Worm (Caenorhabditis elegans): ENCODE measurements around the gene PDB1.1.

PDB1.1 gene

ce11 chrX:7512714-7513113 is 46.2 kb downstream of the PDB1.1 start:
- TF ChIP-seq ceh-82 (tag; optimal IDR thresholded peaks at IDR 0.05) (no peak), aly-2 (tag; optimal IDR thresholded peaks at IDR 0.05) (no peak), nhr-237 (tag; optimal IDR thresholded peaks at IDR 0.05) (no peak), lin-39 (tag; optimal IDR thresholded peaks at IDR 0.05) (no peak), C34F6.9 (tag; optimal IDR thresholded peaks at IDR 0.05) (no peak), lin-13 (GFP tag; optimal IDR thresholded peaks at IDR 0.05) (no peak), unc-55 (GFP tag; optimal IDR thresholded peaks at IDR 0.05) (no peak), dmd-4 (tag; optimal IDR thresholded peaks at IDR 0.05) (no peak), peb-1 (tag; optimal IDR thresholded peaks at IDR 0.05) (no peak), ztf-11 (tag; optimal IDR thresholded peaks at IDR 0.05) (no peak), nhr-23 (tag; optimal IDR thresholded peaks at IDR 0.05) (no peak), sma-3 (GFP tag; optimal IDR thresholded peaks at IDR 0.05) (no peak), mab-5 (tag; optimal IDR thresholded peaks at IDR 0.05) (no peak), ztf-1 (GFP tag; conservative IDR thresholded peaks at IDR 0.05) (no peak), sem-4 (tag; optimal IDR thresholded peaks at IDR 0.05) (no peak)

- TF ChIP-seq lsy-2 (tag; optimal IDR thresholded peaks at IDR 0.05) = no peak
- peak; percentile 10 for TF ChIP-seq fos-1 (tag; optimal IDR thresholded peaks at IDR 0.05)
These were observed 51.7 kb downstream of the PDB1.1 start for ce11 chrX:7507141-7507540.

Measured in whole organism, L2 larva.